Fruit fly (Drosophila melanogaster) whole organism, embryonic: ENCODE measurements around the gene Bace.

Source experiments
- ATbp ChIP-seq: fragments of 200-800 bp; sonication (Bioruptor generic); optimal IDR thresholded peaks from 2 replicates; lab custom pipeline; 2017; ENCODE audit warnings: missing biosample characterization, mild to moderate bottlenecking, missing genetic modification characterization, missing genetic modification reagents
- Atf6 ChIP-seq: fragments of 200-800 bp; sonication (Bioruptor generic); IDR thresholded peaks from 2 replicates; pipeline ENCODE4 v1.3.6; 2022; ENCODE audit warnings: missing biosample characterization, missing genetic modification characterization
- CG11398 ChIP-seq: fragments of 200-800 bp; sonication (Bioruptor generic); optimal IDR thresholded peaks from 2 replicates; lab custom pipeline; 2016; ENCODE audit warnings: missing biosample characterization, missing genetic modification characterization
- CG12942 ChIP-seq: fragments of 200-800 bp; sonication (Bioruptor generic); optimal IDR thresholded peaks from 3 replicates; lab custom pipeline; 2016; ENCODE audit warnings: missing biosample characterization, missing genetic modification characterization
- CG13296 ChIP-seq: fragments of 200-800 bp; sonication (Bioruptor generic); optimal IDR thresholded peaks from 3 replicates; lab custom pipeline; 2018; ENCODE audit warnings: missing biosample characterization, mild to moderate bottlenecking, missing genetic modification characterization
- CG1603 ChIP-seq: fragments of 200-800 bp; sonication (Bioruptor generic); optimal IDR thresholded peaks from 2 replicates; lab custom pipeline; 2019; ENCODE audit warnings: missing biosample characterization, mild to moderate bottlenecking, missing genetic modification characterization, moderate library complexity
- CG16815 ChIP-seq: fragments of 200-800 bp; sonication (Bioruptor generic); optimal IDR thresholded peaks from 3 replicates; lab custom pipeline; 2017; ENCODE audit warnings: missing biosample characterization, mild to moderate bottlenecking, missing genetic modification characterization
- CG17361 ChIP-seq: fragments of 200-800 bp; sonication (Bioruptor generic); IDR thresholded peaks from 3 replicates; pipeline ENCODE4 v1.3.6; 2022; ENCODE audit warnings: missing biosample characterization, missing genetic modification characterization
- CG18476 ChIP-seq: fragments of 200-800 bp; sonication (Bioruptor generic); optimal IDR thresholded peaks from 2 replicates; lab custom pipeline; 2016; ENCODE audit warnings: missing biosample characterization, mild to moderate bottlenecking, missing genetic modification characterization
- CG2129 ChIP-seq: fragments of 200-800 bp; sonication (Bioruptor generic); IDR thresholded peaks from 2 replicates; pipeline ENCODE4 v1.3.6; 2022; ENCODE audit warnings: missing biosample characterization, missing genetic modification characterization; ENCODE audit not compliant: partially characterized antibody
- CG2678 ChIP-seq: fragments of 200-800 bp; sonication (Bioruptor generic); optimal IDR thresholded peaks from 3 replicates; lab custom pipeline; 2019; ENCODE audit warnings: missing biosample characterization, mild to moderate bottlenecking, missing genetic modification characterization, moderate library complexity
- CG2875 ChIP-seq: fragments of 200-800 bp; sonication (Bioruptor generic); optimal IDR thresholded peaks from 2 replicates; lab custom pipeline; 2017; ENCODE audit warnings: missing biosample characterization, mild to moderate bottlenecking, missing genetic modification characterization, missing genetic modification reagents
- CG30020 ChIP-seq: fragments of 200-800 bp; optimal IDR thresholded peaks from 2 replicates; lab custom pipeline; 2019; ENCODE audit warnings: missing biosample characterization, mild to moderate bottlenecking, missing genetic modification characterization, moderate library complexity
- CG31224 ChIP-seq: fragments of 200-800 bp; sonication (Bioruptor generic); IDR thresholded peaks from 2 replicates; pipeline ENCODE4 v1.3.6; 2022; ENCODE audit warnings: missing biosample characterization, missing genetic modification characterization
- CG33213 ChIP-seq: fragments of 200-800 bp; sonication (Bioruptor generic); optimal IDR thresholded peaks from 3 replicates; lab custom pipeline; 2016; ENCODE audit warnings: missing biosample characterization, missing genetic modification characterization
- CG34224 ChIP-seq: fragments of 200-800 bp; sonication (Bioruptor generic); IDR thresholded peaks from 3 replicates; pipeline ENCODE4 v1.3.6; 2022; ENCODE audit warnings: missing biosample characterization, missing genetic modification characterization; ENCODE audit not compliant: partially characterized antibody
- CG4820 ChIP-seq: fragments of 200-800 bp; sonication (Bioruptor generic); optimal IDR thresholded peaks from 3 replicates; lab custom pipeline; 2016; ENCODE audit warnings: missing biosample characterization, missing genetic modification characterization
- CG5245 ChIP-seq: fragments of 200-800 bp; sonication (Bioruptor generic); optimal IDR thresholded peaks from 3 replicates; lab custom pipeline; 2016; ENCODE audit warnings: missing biosample characterization, missing genetic modification characterization
- CG7987 ChIP-seq: fragments of 200-800 bp; sonication (Bioruptor generic); optimal IDR thresholded peaks from 2 replicates; lab custom pipeline; 2018; ENCODE audit warnings: missing biosample characterization, mild to moderate bottlenecking, missing genetic modification characterization, moderate library complexity
- CG8359 ChIP-seq: fragments of 200-800 bp; sonication (Bioruptor generic); optimal IDR thresholded peaks from 2 replicates; lab custom pipeline; 2017; ENCODE audit warnings: missing biosample characterization, mild to moderate bottlenecking, missing genetic modification characterization, borderline replicate concordance
- CG9797 ChIP-seq: fragments of 200-800 bp; sonication (Bioruptor generic); optimal IDR thresholded peaks from 3 replicates; lab custom pipeline; 2018; ENCODE audit warnings: missing biosample characterization, mild to moderate bottlenecking, missing genetic modification characterization
- Dek ChIP-seq: fragments of 200-800 bp; sonication (Bioruptor generic); optimal IDR thresholded peaks from 3 replicates; lab custom pipeline; 2019; ENCODE audit warnings: missing biosample characterization, mild to moderate bottlenecking, missing genetic modification characterization, moderate library complexity
- Gug ChIP-seq: fragments of 200-800 bp; sonication (Bioruptor generic); IDR thresholded peaks from 4 replicates; pipeline ENCODE4 v1.3.6; 2022; ENCODE audit warnings: missing biosample characterization, missing genetic modification characterization
- H15 ChIP-seq: fragments of 200-800 bp; sonication (Bioruptor generic); IDR thresholded peaks from 3 replicates; pipeline ENCODE4 v1.3.6; 2022; ENCODE audit warnings: missing biosample characterization, missing genetic modification characterization
- Hr51 ChIP-seq, 2 experiments: fragments of 200-800 bp; sonication (Bioruptor generic); optimal IDR thresholded peaks; 2 replicates in 1 of 2; 3 replicates in 1 of 2; lab custom pipeline; 2016 to 2018; ENCODE audit warnings: missing biosample characterization in 2 of 2, missing genetic modification characterization in 2 of 2, mild to moderate bottlenecking in 1 of 2, moderate library complexity in 1 of 2
- Lhr ChIP-seq: fragments of 200-800 bp; sonication (Bioruptor generic); optimal IDR thresholded peaks from 3 replicates; lab custom pipeline; 2017; ENCODE audit warnings: mild to moderate bottlenecking, missing biosample characterization, missing genetic modification reagents, missing genetic modification characterization
- Side ChIP-seq: fragments of 200-800 bp; sonication (Bioruptor generic); optimal IDR thresholded peaks from 2 replicates; lab custom pipeline; 2016; ENCODE audit warnings: missing biosample characterization, missing genetic modification characterization
- Sox100B ChIP-seq: fragments of 200-800 bp; sonication (Bioruptor generic); optimal IDR thresholded peaks from 3 replicates; lab custom pipeline; 2018; ENCODE audit warnings: missing biosample characterization, mild to moderate bottlenecking, missing genetic modification characterization
- Sry-β ChIP-seq: fragments of 200-800 bp; sonication (Bioruptor generic); optimal IDR thresholded peaks from 2 replicates; lab custom pipeline; 2018; ENCODE audit warnings: missing biosample characterization, mild to moderate bottlenecking, missing genetic modification characterization, moderate library complexity
- Stat92E ChIP-seq, 3 experiments: fragments of >200 bp in 2 of 3; fragments of 200-800 bp in 1 of 3; sonication (Bioruptor generic) in 1 of 3; optimal IDR thresholded peaks; 2 replicates each; lab custom pipeline; 2017 to 2019; ENCODE audit warnings: missing biosample characterization in 3 of 3, missing genetic modification characterization in 3 of 3, mild to moderate bottlenecking in 1 of 3, moderate library complexity in 1 of 3
- Taf1 ChIP-seq: fragments of 200-800 bp; sonication (Bioruptor generic); IDR thresholded peaks from 2 replicates; pipeline ENCODE4 v1.3.6; 2022; ENCODE audit warnings: missing biosample characterization, missing genetic modification characterization
- corto ChIP-seq: fragments of 200-800 bp; sonication (Bioruptor generic); optimal IDR thresholded peaks from 2 replicates; lab custom pipeline; 2016; ENCODE audit warnings: missing biosample characterization, mild to moderate bottlenecking, missing genetic modification characterization, moderate library complexity
- dati ChIP-seq: fragments of 200-800 bp; sonication (Bioruptor generic); IDR thresholded peaks from 2 replicates; pipeline ENCODE4 v1.3.6; 2022; ENCODE audit warnings: missing biosample characterization, missing genetic modification characterization
- dimm ChIP-seq: fragments of 200-800 bp; sonication (Bioruptor generic); IDR thresholded peaks from 2 replicates; pipeline ENCODE4 v1.3.6; 2022; ENCODE audit warnings: missing biosample characterization, missing genetic modification characterization
- dpn ChIP-seq, 2 experiments: fragments of 200-800 bp; sonication (Bioruptor generic); optimal IDR thresholded peaks; 3 replicates each; lab custom pipeline; 2016; ENCODE audit warnings: missing biosample characterization in 2 of 2, missing genetic modification characterization in 2 of 2
- grau ChIP-seq: fragments of 200-800 bp; optimal IDR thresholded peaks from 3 replicates; lab custom pipeline; 2019; ENCODE audit warnings: missing biosample characterization, mild to moderate bottlenecking, missing genetic modification characterization, moderate library complexity
- gt ChIP-seq: fragments of 200-800 bp; sonication (Bioruptor generic); IDR thresholded peaks from 2 replicates; pipeline ENCODE4 v1.3.6; 2022; ENCODE audit warnings: missing biosample characterization, missing genetic modification characterization
- insv ChIP-seq, 2 experiments: fragments of 200-800 bp; sonication (Bioruptor generic); optimal IDR thresholded peaks; 3 replicates each; lab custom pipeline; 2016 to 2018; ENCODE audit warnings: missing biosample characterization in 2 of 2, missing genetic modification characterization in 2 of 2
- odd ChIP-seq: fragments of 200-800 bp; sonication (Bioruptor generic); optimal IDR thresholded peaks from 2 replicates; lab custom pipeline; 2017; ENCODE audit warnings: missing biosample characterization, mild to moderate bottlenecking, missing genetic modification characterization
- pros ChIP-seq: fragments of 200-800 bp; sonication (Bioruptor generic); optimal IDR thresholded peaks from 3 replicates; lab custom pipeline; 2019; ENCODE audit warnings: missing biosample characterization, mild to moderate bottlenecking, missing genetic modification characterization, moderate library complexity
- pzg ChIP-seq: fragments of 200-800 bp; sonication (Bioruptor generic); optimal IDR thresholded peaks from 3 replicates; lab custom pipeline; 2018; ENCODE audit warnings: missing biosample characterization, mild to moderate bottlenecking, missing genetic modification characterization, moderate library complexity
- rib ChIP-seq: fragments of 200-800 bp; sonication (Bioruptor generic); IDR thresholded peaks from 2 replicates; pipeline ENCODE4 v1.3.6; 2022; ENCODE audit warnings: missing biosample characterization, missing genetic modification characterization
- ro ChIP-seq: fragments of 200-800 bp; sonication (Bioruptor generic); IDR thresholded peaks from 2 replicates; pipeline ENCODE4 v1.3.6; 2022; ENCODE audit warnings: missing biosample characterization, missing genetic modification characterization
- sug ChIP-seq: fragments of 200-800 bp; optimal IDR thresholded peaks from 2 replicates; lab custom pipeline; 2019; ENCODE audit warnings: missing biosample characterization, mild to moderate bottlenecking, missing genetic modification characterization, moderate library complexity
- trem ChIP-seq: fragments of 200-800 bp; optimal IDR thresholded peaks from 3 replicates; lab custom pipeline; 2019; ENCODE audit warnings: missing biosample characterization, mild to moderate bottlenecking, missing genetic modification characterization, moderate library complexity
- twi ChIP-seq: fragments of 200-800 bp; optimal IDR thresholded peaks from 2 replicates; lab custom pipeline; 2019; ENCODE audit warnings: missing biosample characterization, mild to moderate bottlenecking, missing genetic modification characterization, moderate library complexity
- z ChIP-seq: fragments of 200-800 bp; sonication (Bioruptor generic); IDR thresholded peaks from 3 replicates; pipeline ENCODE4 v1.3.6; 2022; ENCODE audit warnings: missing biosample characterization, missing genetic modification characterization
- zen ChIP-seq: fragments of 200-800 bp; sonication (Bioruptor generic); optimal IDR thresholded peaks from 3 replicates; lab custom pipeline; 2018; ENCODE audit warnings: missing biosample characterization, mild to moderate bottlenecking, missing genetic modification characterization, moderate library complexity
- zfh1 ChIP-seq: fragments of 200-800 bp; sonication (Bioruptor generic); IDR thresholded peaks from 3 replicates; pipeline ENCODE4 v1.3.6; 2022; ENCODE audit warnings: missing biosample characterization, missing genetic modification characterization

The Bace gene

dm6 chr2L:8461782-8462453 lies 34.2 kb downstream of the Bace start (continued):
- TF ChIP-seq CG8359 (GFP tag; lab: Kevin White, UChicago) (peak; percentile 16), CG2678 (tag; lab: Kevin White, UChicago) (peak; percentile 61), dati (GFP tag; lab: Robert Waterston, UW) (no peak), rib (GFP tag; lab: Robert Waterston, UW) (no peak), CG33213 (no peak), z (GFP tag; lab: Robert Waterston, UW) (no peak), ATbp (GFP tag; lab: Kevin White, UChicago) (peak; percentile 26), Sry-β (no peak), Hr51 (GFP tag; optimal IDR thresholded peaks at IDR 0.05; lab: Kevin White, UChicago) (peak in 1 of 2 experiments; percentile 18), dpn (GFP tag; optimal IDR thresholded peaks at IDR 0.05; lab: Kevin White, UChicago) (peak; percentile 14 to 25), CG30020 (tag; lab: Kevin White, UChicago) (no peak), Side (peak; percentile 5), Gug (GFP tag; lab: Robert Waterston, UW) (no peak), dimm (GFP tag; lab: Robert Waterston, UW) (no peak), CG5245 (GFP tag; lab: Kevin White, UChicago) (no peak), twi (no peak), Dek (peak; percentile 50), grau (tag; lab: Kevin White, UChicago) (peak; percentile 46), CG34224 (GFP tag; lab: Robert Waterston, UW) (no peak), ro (GFP tag; lab: Robert Waterston, UW) (no peak), zfh1 (GFP tag; lab: Robert Waterston, UW) (no peak), H15 (GFP tag; lab: Robert Waterston, UW) (no peak), CG13296 (GFP tag; lab: Kevin White, UChicago) (no peak), CG2875 (GFP tag; lab: Kevin White, UChicago) (no peak), CG9797 (no peak), CG17361 (peak; percentile 43; the same call in 1 of the 3 replicates), pzg (GFP tag; lab: Kevin White, UChicago) (no peak), CG12942 (GFP tag; lab: Kevin White, UChicago) (no peak), CG16815 (no peak), gt (no peak), CG4820 (GFP tag; lab: Kevin White, UChicago) (no peak), CG31224 (no peak), zen (tag; lab: Kevin White, UChicago) (no peak), CG2129 (GFP tag; lab: Robert Waterston, UW) (no peak), CG1603 (no peak), insv (GFP tag; optimal IDR thresholded peaks at IDR 0.05; lab: Kevin White, UChicago) (no peak), odd (GFP tag; lab: Kevin White, UChicago) (no peak), Atf6 (0 out of 2 replicates have a peak, but pooled peaks have one; percentile 15), trem (no peak), sug (peak; percentile 85), Stat92E (GFP tag; optimal IDR thresholded peaks at IDR 0.05; lab: Kevin White, UChicago) (no peak), CG7987 (no peak), Sox100B (GFP tag; lab: Kevin White, UChicago) (peak; percentile 4), corto (GFP tag; lab: Kevin White, UChicago) (no peak), Lhr (GFP tag; lab: Kevin White, UChicago) (no peak), CG18476 (no peak), pros (GFP tag; lab: Kevin White, UChicago) (no peak), Taf1 (GFP tag; lab: Robert Waterston, UW) (no peak), CG11398 (no peak)
